Worm (Caenorhabditis elegans) whole organism, L2 larva: ENCODE measurements around the gene ZC449.2.

ENCODE experiments used
- blmp-1 ChIP-seq: sonication (generic microtip); optimal IDR thresholded peaks from 2 replicates; lab custom pipeline; 2017; ENCODE audit warnings: missing genetic modification characterization, mild to moderate bottlenecking, missing compliant biosample characterization, antibody characterized with exemption, moderate library complexity; ENCODE audit not compliant: insufficient read depth
- ztf-4 ChIP-seq: fragments of 150-350 bp; optimal IDR thresholded peaks from 2 replicates; lab custom pipeline; 2014; ENCODE audit warnings: missing biosample characterization, missing genetic modification characterization

Gene ZC449.2

DNA sequence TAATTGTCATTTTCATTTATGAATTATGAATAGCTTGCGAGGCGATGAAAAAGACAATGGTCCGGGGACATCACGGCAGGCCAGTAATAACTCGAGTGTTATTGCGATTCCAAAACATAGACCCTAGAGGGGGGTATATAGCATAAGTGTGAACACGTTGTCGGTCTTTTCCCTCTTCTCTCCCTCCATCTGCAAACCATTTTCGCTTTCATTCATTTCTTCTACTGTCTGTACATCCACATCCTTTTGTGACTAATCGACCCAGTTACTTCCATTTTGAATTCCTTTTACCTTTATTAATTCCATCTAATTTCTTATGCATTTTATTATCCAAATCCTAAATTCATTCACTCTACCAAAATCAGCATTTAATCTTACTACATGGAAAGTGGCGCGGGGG lies 49.9 kb downstream of the ZC449.2 start:
- TF ChIP-seq ztf-4 (tag; lab: Kevin White, UChicago) (no peak), blmp-1 (tag; lab: Kevin White, UChicago) (peak; percentile 73)
